Worm (Caenorhabditis elegans): Measurements from ENCODE around the gene acbp-5.

Gene acbp-5

ce11 chrIII:13616793-13617192, 24.7 kb downstream of the acbp-5 start, which contains the start of gene T12D8.9 (continued):
- TF ChIP-seq pag-3 (tag; optimal IDR thresholded peaks at IDR 0.05; ENCODE audit: borderline replicate concordance, insufficient read depth) (peak; percentile 31), mab-9 (GFP tag; IDR thresholded peaks at IDR 0.05) (no peak)

ce11 chrIII:13615530-13615929, 26.0 kb downstream of the acbp-5 start:
- no peak for TF ChIP-seq unc-130 (tag; optimal IDR thresholded peaks at IDR 0.05)
- TF ChIP-seq fkh-8 (tag; optimal IDR thresholded peaks at IDR 0.05), result no peak
- TF ChIP-seq elt-2 (tag; optimal IDR thresholded peaks at IDR 0.05), result no peak
- TF ChIP-seq sox-4 (tag; optimal IDR thresholded peaks at IDR 0.05), result no peak
- TF ChIP-seq fkh-4 (tag; optimal IDR thresholded peaks at IDR 0.05; ENCODE audit: borderline replicate concordance), result no peak
- TF ChIP-seq hpl-2 (GFP tag; optimal IDR thresholded peaks at IDR 0.05), result no peak
- no peak for TF ChIP-seq nhr-11 (tag; optimal IDR thresholded peaks at IDR 0.05)
- no peak for TF ChIP-seq ceh-63 (GFP tag; optimal IDR thresholded peaks at IDR 0.05)
- no peak for TF ChIP-seq ces-1 (GFP tag; optimal IDR thresholded peaks at IDR 0.05)
- TF ChIP-seq ceh-82 (tag; optimal IDR thresholded peaks at IDR 0.05), result no peak
- no peak for TF ChIP-seq egl-13 (tag; optimal IDR thresholded peaks at IDR 0.05)
- TF ChIP-seq tbx-2 (tag; optimal IDR thresholded peaks at IDR 0.05), result no peak
- TF ChIP-seq snpc-4 (tag; optimal IDR thresholded peaks at IDR 0.05), result no peak
- no peak for TF ChIP-seq nhr-76 (tag; optimal IDR thresholded peaks at IDR 0.05)
- TF ChIP-seq dsc-1 (tag; optimal IDR thresholded peaks at IDR 0.05), result no peak
- TF ChIP-seq hlh-4 (tag; optimal IDR thresholded peaks at IDR 0.05), result no peak
- TF ChIP-seq isw-1 (GFP tag; IDR thresholded peaks at IDR 0.05), result no peak
- no peak for TF ChIP-seq lsy-2 (tag; optimal IDR thresholded peaks at IDR 0.05)

ce11 chrIII:13614751-13615150, 26.7 kb downstream of the acbp-5 start:
- TF ChIP-seq hpl-2 (GFP tag; optimal IDR thresholded peaks at IDR 0.05), result no peak

ce11 chrIII:13614206-13614605, 27.3 kb downstream of the acbp-5 start:
- TF ChIP-seq nhr-28 (tag; optimal IDR thresholded peaks at IDR 0.05) (no peak), ztf-11 (tag; optimal IDR thresholded peaks at IDR 0.05) (no peak), swsn-7 (tag; optimal IDR thresholded peaks at IDR 0.05) (no peak), nhr-47 (tag; optimal IDR thresholded peaks at IDR 0.05) (no peak), ceh-63 (GFP tag; optimal IDR thresholded peaks at IDR 0.05) (no peak), grh-1 (GFP tag; IDR thresholded peaks at IDR 0.05) (no peak), pqm-1 (tag; optimal IDR thresholded peaks at IDR 0.05) (no peak), fos-1 (tag; optimal IDR thresholded peaks at IDR 0.05) (no peak), egl-13 (tag; optimal IDR thresholded peaks at IDR 0.05) (no peak), aha-1 (tag; optimal IDR thresholded peaks at IDR 0.05) (no peak), jun-1 (tag; optimal IDR thresholded peaks at IDR 0.05) (no peak), nhr-84 (tag; optimal IDR thresholded peaks at IDR 0.05) (no peak), C04F5.9 (tag; optimal IDR thresholded peaks at IDR 0.05) (no peak), nhr-77 (tag; optimal IDR thresholded peaks at IDR 0.05) (no peak)

- peak; percentile 58 for TF ChIP-seq pqm-1 (tag; optimal IDR thresholded peaks at IDR 0.05)
- peak; percentile 10 for TF ChIP-seq nhr-71 (tag; optimal IDR thresholded peaks at IDR 0.05)
- TF ChIP-seq nhr-20 (tag; optimal IDR thresholded peaks at IDR 0.05), result peak; percentile 12
- TF ChIP-seq C16A3.4 (tag; optimal IDR thresholded peaks at IDR 0.05), result no peak
- TF ChIP-seq lin-35 (GFP tag; optimal IDR thresholded peaks at IDR 0.05), result peak in 1 of 2 experiments; percentile 26
- no peak for TF ChIP-seq C04F5.9 (tag; optimal IDR thresholded peaks at IDR 0.05)
- no peak for TF ChIP-seq egl-27 (tag; optimal IDR thresholded peaks at IDR 0.05)
- TF ChIP-seq pax-3 (tag; optimal IDR thresholded peaks at IDR 0.05), result no peak
- no peak for TF ChIP-seq lin-39 (tag; optimal IDR thresholded peaks at IDR 0.05)
- TF ChIP-seq elt-2 (tag; optimal IDR thresholded peaks at IDR 0.05), result peak; percentile 89
- no peak for TF ChIP-seq nhr-11 (tag; optimal IDR thresholded peaks at IDR 0.05)
- no peak for TF ChIP-seq fkh-8 (tag; optimal IDR thresholded peaks at IDR 0.05)
- no peak for TF ChIP-seq fkh-4 (tag; optimal IDR thresholded peaks at IDR 0.05; ENCODE audit: borderline replicate concordance)
- TF ChIP-seq ztf-4 (tag; optimal IDR thresholded peaks at IDR 0.05), result no peak
- no peak for TF ChIP-seq hpl-2 (GFP tag; optimal IDR thresholded peaks at IDR 0.05)
- TF ChIP-seq nhr-19 (GFP tag; conservative IDR thresholded peaks at IDR 0.05), result no peak
- TF ChIP-seq unc-30 (tag; optimal IDR thresholded peaks at IDR 0.05), result no peak
- TF ChIP-seq hlh-17 (GFP tag; optimal IDR thresholded peaks at IDR 0.05; ENCODE audit: borderline replicate concordance), result no peak
- TF ChIP-seq lsy-2 (tag; optimal IDR thresholded peaks at IDR 0.05), result no peak
- no peak for TF ChIP-seq dsc-1 (tag; optimal IDR thresholded peaks at IDR 0.05)
- no peak for TF ChIP-seq ceh-88 (GFP tag; IDR thresholded peaks at IDR 0.05)
- no peak for TF ChIP-seq elt-3 (tag; optimal IDR thresholded peaks at IDR 0.05)
- no peak for TF ChIP-seq ceh-82 (tag; optimal IDR thresholded peaks at IDR 0.05)
These were observed 33.7 kb downstream of the acbp-5 start, which contains the start of gene shpk-1 for ce11 chrIII:13607833-13608232. Gene shpk-1 (plus strand): TSS chrIII:13608020.

All from whole organism, L1 larva.